Worm (Caenorhabditis elegans) whole organism, mixed stage, embryonic: ENCODE results near the gene F53H4.4.
A peak's percentile ranks its signal among the peaks of the same experiment; 100 is the strongest.

Source experiments
- M03D4.4 ChIP-seq: sonication (generic microtip); optimal IDR thresholded peaks from 2 replicates; lab custom pipeline; 2017; ENCODE audit warnings: mild to moderate bottlenecking, missing genetic modification characterization, missing compliant biosample characterization
- bed-3 ChIP-seq: fragments of 200-800 bp; sonication (Bioruptor generic); optimal IDR thresholded peaks from 3 replicates; lab custom pipeline; 2018; ENCODE audit warnings: mild to moderate bottlenecking, missing genetic modification characterization, moderate library complexity, missing compliant biosample characterization
- blmp-1 ChIP-seq: fragments of 150-350 bp; optimal IDR thresholded peaks from 2 replicates; lab custom pipeline; 2014; ENCODE audit warnings: missing biosample characterization, missing genetic modification characterization
- ceh-39 ChIP-seq: fragments of 150-350 bp; optimal IDR thresholded peaks from 2 replicates; lab custom pipeline; 2014; ENCODE audit warnings: missing biosample characterization, missing genetic modification characterization
- ceh-43 ChIP-seq: fragments of 200-800 bp; sonication (Bioruptor generic); optimal IDR thresholded peaks from 2 replicates; lab custom pipeline; 2018; ENCODE audit warnings: mild to moderate bottlenecking, missing genetic modification characterization, moderate library complexity, missing compliant biosample characterization
- ceh-83 ChIP-seq: fragments of 200-800 bp; sonication (Bioruptor generic); optimal IDR thresholded peaks from 2 replicates; lab custom pipeline; 2018; ENCODE audit warnings: mild to moderate bottlenecking, missing genetic modification characterization, missing compliant biosample characterization
- ces-1 ChIP-seq: fragments of 150-350 bp; optimal IDR thresholded peaks from 2 replicates; lab custom pipeline; 2014; ENCODE audit warnings: missing biosample characterization, missing genetic modification reagents, missing genetic modification characterization
- cnd-1 ChIP-seq: fragments of 200-800 bp; sonication (Bioruptor generic); optimal IDR thresholded peaks from 2 replicates; lab custom pipeline; 2018; ENCODE audit warnings: mild to moderate bottlenecking, missing genetic modification characterization, missing compliant biosample characterization
- drap-1 ChIP-seq: fragments of 200-800 bp; sonication (Bioruptor generic); optimal IDR thresholded peaks from 3 replicates; lab custom pipeline; 2018; ENCODE audit warnings: mild to moderate bottlenecking, missing genetic modification characterization, missing compliant biosample characterization
- elt-1 ChIP-seq: sonication (generic microtip); optimal IDR thresholded peaks from 2 replicates; lab custom pipeline; 2017; ENCODE audit warnings: missing genetic modification characterization, mild to moderate bottlenecking, missing compliant biosample characterization, antibody characterized with exemption, moderate library complexity, borderline replicate concordance; ENCODE audit not compliant: insufficient read depth
- elt-3 ChIP-seq: fragments of 150-350 bp; optimal IDR thresholded peaks from 2 replicates; lab custom pipeline; 2014; ENCODE audit warnings: missing biosample characterization, missing genetic modification characterization
- flh-1 ChIP-seq: fragments of 200-800 bp; sonication (Bioruptor generic); optimal IDR thresholded peaks from 2 replicates; lab custom pipeline; 2018; ENCODE audit warnings: mild to moderate bottlenecking, missing genetic modification characterization, moderate library complexity, missing compliant biosample characterization
- ham-2 ChIP-seq: fragments of 200-800 bp; sonication (Bioruptor generic); optimal IDR thresholded peaks from 2 replicates; lab custom pipeline; 2018; ENCODE audit warnings: mild to moderate bottlenecking, missing genetic modification characterization, missing compliant biosample characterization
- hlh-1 ChIP-seq: fragments of 150-350 bp; optimal IDR thresholded peaks from 2 replicates; lab custom pipeline; 2014; ENCODE audit warnings: missing biosample characterization, missing genetic modification reagents, missing genetic modification characterization
- lin-13 ChIP-seq: fragments of 150-350 bp; optimal IDR thresholded peaks from 2 replicates; lab custom pipeline; 2014; ENCODE audit warnings: missing biosample characterization, missing genetic modification characterization
- lin-32 ChIP-seq: fragments of 200-800 bp; sonication (Bioruptor generic); optimal IDR thresholded peaks from 2 replicates; lab custom pipeline; 2018; ENCODE audit warnings: mild to moderate bottlenecking, missing genetic modification characterization, missing compliant biosample characterization
- lsy-2 ChIP-seq: fragments of 150-350 bp; optimal IDR thresholded peaks from 2 replicates; lab custom pipeline; 2014; ENCODE audit warnings: missing biosample characterization, missing genetic modification characterization
- mep-1 ChIP-seq: fragments of 150-350 bp; optimal IDR thresholded peaks from 2 replicates; lab custom pipeline; 2017; ENCODE audit warnings: missing biosample characterization, missing genetic modification reagents, missing genetic modification characterization, inconsistent platforms
- mls-2 ChIP-seq: sonication (generic microtip); optimal IDR thresholded peaks from 2 replicates; lab custom pipeline; 2016; ENCODE audit warnings: mild to moderate bottlenecking, missing genetic modification characterization, moderate library complexity, missing compliant biosample characterization
- nhr-2 ChIP-seq: fragments of 150-350 bp; optimal IDR thresholded peaks from 2 replicates; lab custom pipeline; 2014; ENCODE audit warnings: missing biosample characterization, missing genetic modification characterization
- nhr-237 ChIP-seq: fragments of 150-350 bp; optimal IDR thresholded peaks from 2 replicates; lab custom pipeline; 2014; ENCODE audit warnings: missing biosample characterization, missing genetic modification characterization
- nhr-28 ChIP-seq: fragments of 150-350 bp; optimal IDR thresholded peaks from 2 replicates; lab custom pipeline; 2014; ENCODE audit warnings: missing biosample characterization, missing genetic modification characterization
- nhr-76 ChIP-seq: sonication (generic microtip); optimal IDR thresholded peaks from 2 replicates; lab custom pipeline; 2017; ENCODE audit warnings: missing biosample characterization, missing genetic modification characterization
- pha-4 ChIP-seq: fragments of 150-350 bp; optimal IDR thresholded peaks from 2 replicates; lab custom pipeline; 2018; ENCODE audit warnings: missing biosample characterization, missing genetic modification reagents, missing genetic modification characterization
- sem-2 ChIP-seq: fragments of 200-800 bp; sonication (Bioruptor generic); optimal IDR thresholded peaks from 2 replicates; lab custom pipeline; 2018; ENCODE audit warnings: mild to moderate bottlenecking, missing genetic modification characterization, missing compliant biosample characterization
- snpc-4 ChIP-seq: fragments of 150-350 bp; optimal IDR thresholded peaks from 2 replicates; lab custom pipeline; 2014; ENCODE audit warnings: missing biosample characterization, missing genetic modification characterization
- sptf-1 ChIP-seq: sonication (generic microtip); optimal IDR thresholded peaks from 2 replicates; lab custom pipeline; 2017; ENCODE audit warnings: mild to moderate bottlenecking, missing genetic modification characterization, moderate library complexity, missing compliant biosample characterization
- tbx-8 ChIP-seq: fragments of 200-800 bp; sonication (Bioruptor generic); optimal IDR thresholded peaks from 2 replicates; lab custom pipeline; 2018; ENCODE audit warnings: mild to moderate bottlenecking, missing genetic modification characterization, moderate library complexity, missing compliant biosample characterization
- unc-120 ChIP-seq: sonication (generic microtip); optimal IDR thresholded peaks from 2 replicates; lab custom pipeline; 2017; ENCODE audit warnings: missing genetic modification characterization, missing compliant biosample characterization; ENCODE audit not compliant: poor library complexity, severe bottlenecking
- unc-39 ChIP-seq: fragments of 150-350 bp; optimal IDR thresholded peaks from 2 replicates; lab custom pipeline; 2014; ENCODE audit warnings: missing biosample characterization, missing genetic modification characterization
- unc-62 ChIP-seq: fragments of 150-350 bp; optimal IDR thresholded peaks from 2 replicates; lab custom pipeline; 2014; ENCODE audit warnings: missing biosample characterization, missing genetic modification reagents, missing genetic modification characterization
- zip-8 ChIP-seq: fragments of 150-350 bp; optimal IDR thresholded peaks from 2 replicates; lab custom pipeline; 2014; ENCODE audit warnings: missing biosample characterization, missing genetic modification characterization
- ztf-11 ChIP-seq: fragments of 150-350 bp; optimal IDR thresholded peaks from 2 replicates; lab custom pipeline; 2014; ENCODE audit warnings: missing biosample characterization, missing genetic modification characterization

Gene F53H4.4

DNA sequence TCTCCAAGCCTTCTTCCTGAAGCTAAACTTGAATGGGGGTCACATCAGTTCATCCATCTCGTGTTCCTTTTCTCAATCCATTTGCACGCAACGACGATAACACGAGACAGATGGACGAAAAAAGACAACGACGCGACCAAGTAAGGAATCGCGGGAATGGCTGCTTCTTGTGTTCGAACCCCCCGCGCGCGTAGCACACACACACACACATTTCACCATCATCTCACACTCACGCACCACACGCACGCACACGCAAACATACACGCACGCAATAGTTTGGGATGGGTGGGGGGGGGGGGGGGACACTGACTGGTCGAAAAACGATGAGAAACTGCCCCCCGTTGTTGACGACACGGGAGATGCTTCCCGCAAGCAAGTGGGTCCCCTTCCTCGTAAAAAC lies 10.7 kb downstream of the F53H4.4 start:
- TF ChIP-seq ham-2 (peak; percentile 53), unc-120 (tag; lab: Kevin White, UChicago) (no peak), tbx-8 (GFP tag; lab: Kevin White, UChicago) (no peak), ces-1 (GFP tag; lab: Kevin White, UChicago) (no peak), mls-2 (tag; lab: Kevin White, UChicago) (peak; percentile 46), nhr-28 (tag; lab: Kevin White, UChicago) (no peak), sptf-1 (tag; lab: Kevin White, UChicago) (peak; percentile 60), cnd-1 (peak; percentile 59), lin-13 (no peak), nhr-2 (tag; lab: Kevin White, UChicago) (no peak), blmp-1 (no peak), M03D4.4 (tag; lab: Kevin White, UChicago) (peak; percentile 42), ceh-43 (GFP tag; lab: Kevin White, UChicago) (no peak), flh-1 (GFP tag; lab: Kevin White, UChicago) (no peak)

- TF ChIP-seq tbx-8 (GFP tag; lab: Kevin White, UChicago) (no peak), nhr-237 (tag; lab: Kevin White, UChicago) (no peak), sptf-1 (tag; lab: Kevin White, UChicago) (no peak), ceh-43 (GFP tag; lab: Kevin White, UChicago) (no peak), lsy-2 (tag; lab: Kevin White, UChicago) (no peak), blmp-1 (no peak), sem-2 (no peak), unc-62 (GFP tag; lab: Kevin White, UChicago) (no peak), elt-3 (tag; lab: Kevin White, UChicago) (no peak), flh-1 (GFP tag; lab: Kevin White, UChicago) (no peak)
- TF ChIP-seq, all 35 proteins: peak for 0
These were observed 12.6 kb downstream of the F53H4.4 start, which contains the start of gene gmeb-2 for ce11 chrX:15878785-15879184. Gene gmeb-2 (plus strand): TSS chrX:15879085.

ce11 chrX:15881027-15881426 lies 14.8 kb downstream of the F53H4.4 start:
- TF ChIP-seq lsy-2 (tag; lab: Kevin White, UChicago) (no peak), hlh-1 (no peak), ceh-39 (no peak), M03D4.4 (tag; lab: Kevin White, UChicago) (peak; percentile 16), bed-3 (no peak), zip-8 (no peak), pha-4 (tag; lab: Kevin White, UChicago) (peak; percentile 22), mep-1 (tag; lab: Kevin White, UChicago) (no peak), sptf-1 (tag; lab: Kevin White, UChicago) (peak; percentile 8), unc-120 (tag; lab: Kevin White, UChicago) (no peak), tbx-8 (GFP tag; lab: Kevin White, UChicago) (no peak), drap-1 (GFP tag; lab: Kevin White, UChicago) (no peak), ztf-11 (tag; lab: Kevin White, UChicago) (no peak), nhr-237 (tag; lab: Kevin White, UChicago) (no peak), snpc-4 (tag; lab: Kevin White, UChicago) (no peak), flh-1 (GFP tag; lab: Kevin White, UChicago) (no peak), ham-2 (peak; percentile 53), sem-2 (no peak), unc-39 (tag; lab: Kevin White, UChicago) (no peak), ces-1 (GFP tag; lab: Kevin White, UChicago) (no peak), unc-62 (GFP tag; lab: Kevin White, UChicago) (no peak), nhr-76 (no peak), lin-32 (no peak), ceh-83 (GFP tag; lab: Kevin White, UChicago) (no peak)
- TF ChIP-seq, all 35 proteins: peak for 4

- TF ChIP-seq ces-1 (GFP tag; lab: Kevin White, UChicago), result no peak
These were observed 18.3 kb downstream of the F53H4.4 start for ce11 chrX:15884478-15884877.

DNA sequence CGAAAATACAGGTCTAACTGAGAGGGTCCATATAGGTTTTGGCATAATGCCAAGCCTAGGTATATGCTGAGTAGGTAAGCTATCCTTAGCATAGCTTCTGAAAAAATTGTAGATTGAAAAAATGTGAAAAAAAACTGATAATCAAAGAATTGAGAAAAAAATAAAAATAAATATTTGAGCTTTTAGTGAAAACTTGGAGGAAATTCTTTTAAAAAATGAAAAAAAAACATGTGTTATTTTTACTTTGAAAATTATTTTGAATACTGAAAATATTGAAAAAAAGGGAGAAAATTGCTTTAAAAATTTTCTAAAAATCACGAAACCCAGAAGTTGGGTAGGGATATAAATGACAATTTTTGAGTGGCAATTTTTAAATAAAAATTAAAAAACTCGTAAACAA lies 21.3 kb downstream of the F53H4.4 start, which contains the start of gene F53H4.3:
TSS of gene F53H4.3 (minus strand) at position 101 of the 400 bp plus-strand sequence.
- TF ChIP-seq drap-1 (GFP tag; lab: Kevin White, UChicago), result no peak
- TF ChIP-seq hlh-1, result no peak
- TF ChIP-seq flh-1 (GFP tag; lab: Kevin White, UChicago), result no peak
- TF ChIP-seq elt-3 (tag; lab: Kevin White, UChicago), result no peak
- no peak for TF ChIP-seq zip-8
- TF ChIP-seq elt-1, result no peak
- TF ChIP-seq tbx-8 (GFP tag; lab: Kevin White, UChicago), result no peak
